Worm (Caenorhabditis elegans) whole organism, mixed stage, embryonic: ENCODE measurements around the gene M117.3.

Experiments used
- ceh-39 ChIP-seq: fragments of 150-350 bp; optimal IDR thresholded peaks from 2 replicates; lab custom pipeline; 2014; ENCODE audit warnings: missing biosample characterization, missing genetic modification characterization
- lsy-2 ChIP-seq: fragments of 150-350 bp; optimal IDR thresholded peaks from 2 replicates; lab custom pipeline; 2014; ENCODE audit warnings: missing biosample characterization, missing genetic modification characterization
- nhr-237 ChIP-seq: fragments of 150-350 bp; optimal IDR thresholded peaks from 2 replicates; lab custom pipeline; 2014; ENCODE audit warnings: missing biosample characterization, missing genetic modification characterization
- nhr-76 ChIP-seq: sonication (generic microtip); optimal IDR thresholded peaks from 2 replicates; lab custom pipeline; 2017; ENCODE audit warnings: missing biosample characterization, missing genetic modification characterization
- snpc-4 ChIP-seq: fragments of 150-350 bp; optimal IDR thresholded peaks from 2 replicates; lab custom pipeline; 2014; ENCODE audit warnings: missing biosample characterization, missing genetic modification characterization
- tbx-8 ChIP-seq: fragments of 200-800 bp; sonication (Bioruptor generic); optimal IDR thresholded peaks from 2 replicates; lab custom pipeline; 2018; ENCODE audit warnings: mild to moderate bottlenecking, missing genetic modification characterization, moderate library complexity, missing compliant biosample characterization
- ztf-11 ChIP-seq: fragments of 150-350 bp; optimal IDR thresholded peaks from 2 replicates; lab custom pipeline; 2014; ENCODE audit warnings: missing biosample characterization, missing genetic modification characterization

DNA sequence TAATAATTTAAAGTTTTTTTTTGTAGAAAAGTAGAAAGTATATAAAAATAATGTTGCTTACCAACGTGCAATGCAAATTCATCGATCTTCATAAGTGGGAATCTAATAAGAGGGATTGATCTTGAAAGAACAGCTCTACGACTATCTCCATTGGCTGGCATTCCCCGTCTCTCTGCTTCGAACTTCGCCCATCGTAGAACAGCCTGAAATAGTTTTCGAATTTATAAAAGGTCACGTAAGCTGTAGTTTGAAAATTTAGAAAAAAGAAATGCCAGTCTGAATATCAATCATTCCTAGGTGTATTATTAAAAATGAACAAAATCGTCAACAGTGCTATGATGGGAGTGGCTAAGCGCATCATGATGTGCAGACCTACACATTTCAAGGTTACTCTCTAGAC lies 29.9 kb downstream of the M117.3 start, which contains the start of gene F38H4.5:
- TF ChIP-seq nhr-237 (tag; lab: Kevin White, UChicago) (no peak), lsy-2 (tag; lab: Kevin White, UChicago) (no peak), nhr-76 (tag; lab: Kevin White, UChicago) (no peak), ztf-11 (tag; lab: Kevin White, UChicago) (no peak), tbx-8 (no peak), snpc-4 (no peak), ceh-39 (tag; lab: Kevin White, UChicago) (no peak)
